Worm (Caenorhabditis elegans) whole organism, young adult: ENCODE measurements around the gene mpz-1.

Experiments
- B0261.1 ChIP-seq: sonication (generic microtip); optimal IDR thresholded peaks from 2 replicates; lab custom pipeline; 2016; ENCODE audit warnings: mild to moderate bottlenecking, missing genetic modification characterization, moderate library complexity, missing compliant biosample characterization
- Y79H2A.3 ChIP-seq: fragments of 200-800 bp; sonication (Bioruptor generic); conservative IDR thresholded peaks from 2 replicates; pipeline ENCODE4 v1.3.6; 2022; ENCODE audit warnings: missing genetic modification reagents, missing genetic modification characterization, missing compliant biosample characterization
- athp-1 ChIP-seq: sonication (generic microtip); optimal IDR thresholded peaks from 2 replicates; lab custom pipeline; 2017; ENCODE audit warnings: mild to moderate bottlenecking, missing genetic modification characterization, missing compliant biosample characterization
- ceh-91 ChIP-seq: fragments of 200-800 bp; sonication (Bioruptor generic); IDR thresholded peaks from 2 replicates; pipeline ENCODE4 v1.3.6; 2022; ENCODE audit warnings: missing genetic modification reagents, missing genetic modification characterization, missing compliant biosample characterization
- lin-26 ChIP-seq: fragments of 200-800 bp; sonication (Bioruptor generic); IDR thresholded peaks from 2 replicates; pipeline ENCODE4 v1.3.6; 2022; ENCODE audit warnings: missing genetic modification reagents, missing genetic modification characterization, missing compliant biosample characterization
- mxl-1 ChIP-seq: sonication (generic microtip); optimal IDR thresholded peaks from 2 replicates; lab custom pipeline; 2016; ENCODE audit warnings: missing genetic modification characterization, missing compliant biosample characterization

- TF ChIP-seq lin-26 (GFP tag; lab: Robert Waterston, UW) (no peak), athp-1 (tag; lab: Kevin White, UChicago) (no peak), ceh-91 (GFP tag; lab: Robert Waterston, UW) (no peak), mxl-1 (tag; lab: Kevin White, UChicago) (no peak), B0261.1 (tag; lab: Kevin White, UChicago) (no peak), Y79H2A.3 (GFP tag; lab: Robert Waterston, UW) (no peak)
Measured at ce11 chrII:10800209-10800608, 22.3 kb upstream of the mpz-1 start.
